Fruit fly (Drosophila melanogaster) whole organism, embryonic: Measurements from ENCODE around the gene CG11449.
A peak's percentile ranks its signal among the peaks of the same experiment; 100 is the strongest.

Source experiments
- Abd-B ChIP-seq: fragments of 200-800 bp; sonication (Bioruptor generic); optimal IDR thresholded peaks from 2 replicates; lab custom pipeline; 2018; ENCODE audit warnings: missing biosample characterization, mild to moderate bottlenecking, missing genetic modification characterization, moderate library complexity
- Atf-2 ChIP-seq: fragments of 200-800 bp; sonication (Bioruptor generic); optimal IDR thresholded peaks from 2 replicates; lab custom pipeline; 2016; ENCODE audit warnings: missing biosample characterization, missing genetic modification characterization
- Awh ChIP-seq: fragments of 200-800 bp; sonication (Bioruptor generic); IDR thresholded peaks from 2 replicates; pipeline ENCODE4, ENCODE4 v1.3.6; 2022; ENCODE audit warnings: missing biosample characterization, missing genetic modification characterization
- CG10147 ChIP-seq: fragments of 200-800 bp; sonication (Bioruptor generic); optimal IDR thresholded peaks from 2 replicates; lab custom pipeline; 2019; ENCODE audit warnings: missing biosample characterization, mild to moderate bottlenecking, missing genetic modification characterization, moderate library complexity
- CG10366 ChIP-seq: fragments of 200-800 bp; sonication (Bioruptor generic); IDR thresholded peaks from 2 replicates; pipeline ENCODE4 v1.3.6; 2022; ENCODE audit warnings: missing biosample characterization, missing genetic modification characterization
- CG10959 ChIP-seq: fragments of 200-800 bp; sonication (Bioruptor generic); IDR thresholded peaks from 2 replicates; pipeline ENCODE4 v1.3.6; 2022; ENCODE audit warnings: missing biosample characterization, missing genetic modification characterization
- CG11398 ChIP-seq: fragments of 200-800 bp; sonication (Bioruptor generic); optimal IDR thresholded peaks from 2 replicates; lab custom pipeline; 2016; ENCODE audit warnings: missing biosample characterization, missing genetic modification characterization
- CG11504 ChIP-seq: fragments of 200-800 bp; sonication (Bioruptor generic); optimal IDR thresholded peaks from 3 replicates; lab custom pipeline; 2019; ENCODE audit warnings: missing biosample characterization, mild to moderate bottlenecking, missing genetic modification characterization, moderate library complexity
- CG13296 ChIP-seq: fragments of 200-800 bp; sonication (Bioruptor generic); optimal IDR thresholded peaks from 3 replicates; lab custom pipeline; 2018; ENCODE audit warnings: missing biosample characterization, mild to moderate bottlenecking, missing genetic modification characterization
- CG14441 ChIP-seq: fragments of 200-800 bp; sonication (Bioruptor generic); IDR thresholded peaks from 2 replicates; pipeline ENCODE4 v1.3.6; 2022; ENCODE audit warnings: missing biosample characterization, missing genetic modification characterization
- CG15696 ChIP-seq: fragments of 200-800 bp; sonication (Bioruptor generic); optimal IDR thresholded peaks from 2 replicates; lab custom pipeline; 2019; ENCODE audit warnings: missing biosample characterization, mild to moderate bottlenecking, missing genetic modification characterization, moderate library complexity
- CG17385 ChIP-seq: fragments of 200-800 bp; sonication (Bioruptor generic); optimal IDR thresholded peaks from 3 replicates; lab custom pipeline; 2018; ENCODE audit warnings: missing biosample characterization, mild to moderate bottlenecking, missing genetic modification characterization
- CG17802 ChIP-seq: fragments of 200-800 bp; sonication (Bioruptor generic); optimal IDR thresholded peaks from 2 replicates; lab custom pipeline; 2018; ENCODE audit warnings: missing biosample characterization, mild to moderate bottlenecking, missing genetic modification characterization, moderate library complexity
- CG2712 ChIP-seq: fragments of 200-800 bp; optimal IDR thresholded peaks from 3 replicates; lab custom pipeline; 2019; ENCODE audit warnings: missing biosample characterization, mild to moderate bottlenecking, missing genetic modification characterization, moderate library complexity
- CG2875 ChIP-seq: fragments of 200-800 bp; sonication (Bioruptor generic); optimal IDR thresholded peaks from 2 replicates; lab custom pipeline; 2017; ENCODE audit warnings: missing biosample characterization, mild to moderate bottlenecking, missing genetic modification characterization, missing genetic modification reagents
- CG3163 ChIP-seq: fragments of 200-800 bp; sonication (Bioruptor generic); optimal IDR thresholded peaks from 3 replicates; lab custom pipeline; 2016; ENCODE audit warnings: missing biosample characterization, missing genetic modification characterization
- CG42726 ChIP-seq: fragments of 200-800 bp; sonication (Bioruptor generic); IDR thresholded peaks from 2 replicates; pipeline ENCODE4 v1.3.6; 2022; ENCODE audit warnings: missing biosample characterization, missing genetic modification characterization; ENCODE audit not compliant: partially characterized antibody
- CG4617 ChIP-seq: fragments of 200-800 bp; sonication (Bioruptor generic); optimal IDR thresholded peaks from 3 replicates; lab custom pipeline; 2016; ENCODE audit warnings: missing biosample characterization, missing genetic modification characterization, borderline replicate concordance
- CG5245 ChIP-seq: fragments of 200-800 bp; sonication (Bioruptor generic); optimal IDR thresholded peaks from 3 replicates; lab custom pipeline; 2016; ENCODE audit warnings: missing biosample characterization, missing genetic modification characterization
- CG6272 ChIP-seq: fragments of 200-800 bp; sonication (Bioruptor generic); IDR thresholded peaks from 2 replicates; pipeline ENCODE4 v1.3.6; 2022; ENCODE audit warnings: missing biosample characterization, missing genetic modification characterization
- Chrac-16 ChIP-seq: fragments of 200-800 bp; sonication (Bioruptor generic); optimal IDR thresholded peaks from 3 replicates; lab custom pipeline; 2016; ENCODE audit warnings: missing biosample characterization, missing genetic modification characterization
- Deaf1 ChIP-seq: fragments of 200-800 bp; optimal IDR thresholded peaks from 3 replicates; lab custom pipeline; 2019; ENCODE audit warnings: missing biosample characterization, mild to moderate bottlenecking, missing genetic modification characterization, moderate library complexity
- Dll ChIP-seq: fragments of 200-800 bp; sonication (Bioruptor generic); IDR thresholded peaks from 4 replicates; pipeline ENCODE4 v1.3.6; 2022; ENCODE audit warnings: missing biosample characterization, missing genetic modification characterization; ENCODE audit not compliant: partially characterized antibody
- Fer1 ChIP-seq: fragments of 200-800 bp; sonication (Bioruptor generic); optimal IDR thresholded peaks from 2 replicates; lab custom pipeline; 2017; ENCODE audit warnings: missing biosample characterization, mild to moderate bottlenecking, missing genetic modification characterization
- HLH3B ChIP-seq: fragments of 200-800 bp; sonication (Bioruptor generic); IDR thresholded peaks from 2 replicates; pipeline ENCODE4 v1.3.6; 2022; ENCODE audit warnings: missing biosample characterization, missing genetic modification characterization
- Hand ChIP-seq: fragments of 200-800 bp; sonication (Bioruptor generic); optimal IDR thresholded peaks from 2 replicates; lab custom pipeline; 2017; ENCODE audit warnings: mild to moderate bottlenecking, missing biosample characterization, missing genetic modification reagents, missing genetic modification characterization
- Jarid2 ChIP-seq: fragments of 200-800 bp; sonication (Bioruptor generic); optimal IDR thresholded peaks from 3 replicates; lab custom pipeline; 2017; ENCODE audit warnings: mild to moderate bottlenecking, missing biosample characterization, missing genetic modification reagents, missing genetic modification characterization
- Med ChIP-seq: fragments of 200-800 bp; sonication (Bioruptor generic); peaks from one replicate; lab custom pipeline; 2016; ENCODE audit warnings: missing biosample characterization, missing genetic modification characterization, mild to moderate bottlenecking, inconsistent platforms, moderate library complexity
- NC2β ChIP-seq: fragments of 200-800 bp; sonication (Bioruptor generic); optimal IDR thresholded peaks from 2 replicates; lab custom pipeline; 2016; ENCODE audit warnings: missing biosample characterization, missing genetic modification characterization
- NFAT ChIP-seq: fragments of 200-800 bp; sonication (Bioruptor generic); IDR thresholded peaks from 2 replicates; pipeline ENCODE4 v1.3.6; 2022; ENCODE audit warnings: missing biosample characterization, missing genetic modification characterization
- Poxn ChIP-seq: fragments of 200-800 bp; sonication (Bioruptor generic); IDR thresholded peaks from 2 replicates; pipeline ENCODE4 v1.3.6; 2022; ENCODE audit warnings: missing biosample characterization, missing genetic modification characterization
- crc ChIP-seq: fragments of 200-800 bp; sonication (Bioruptor generic); optimal IDR thresholded peaks from 2 replicates; lab custom pipeline; 2016; ENCODE audit warnings: missing biosample characterization, missing genetic modification characterization
- eve ChIP-seq, 2 experiments: fragments of >200 bp; optimal IDR thresholded peaks; 2 replicates each; lab custom pipeline; 2017; ENCODE audit warnings: missing biosample characterization in 2 of 2, missing genetic modification characterization in 2 of 2
- fd102C ChIP-seq: fragments of 200-800 bp; sonication (Bioruptor generic); optimal IDR thresholded peaks from 2 replicates; lab custom pipeline; 2018; ENCODE audit warnings: missing biosample characterization, mild to moderate bottlenecking, missing genetic modification characterization, moderate library complexity
- gem ChIP-seq: fragments of 200-800 bp; sonication (Bioruptor generic); optimal IDR thresholded peaks from 2 replicates; lab custom pipeline; 2019; ENCODE audit warnings: missing biosample characterization, mild to moderate bottlenecking, missing genetic modification characterization, moderate library complexity
- gsb-n ChIP-seq: fragments of 200-800 bp; sonication (Bioruptor generic); optimal IDR thresholded peaks from 3 replicates; lab custom pipeline; 2018; ENCODE audit warnings: missing biosample characterization, mild to moderate bottlenecking, missing genetic modification characterization
- gt ChIP-seq: fragments of 200-800 bp; sonication (Bioruptor generic); IDR thresholded peaks from 2 replicates; pipeline ENCODE4 v1.3.6; 2022; ENCODE audit warnings: missing biosample characterization, missing genetic modification characterization
- h ChIP-seq: fragments of >200 bp; optimal IDR thresholded peaks from 2 replicates; lab custom pipeline; 2017
- lola ChIP-seq, 3 experiments: fragments of >200 bp in 2 of 3; fragments of 200-800 bp in 1 of 3; sonication (Bioruptor generic) in 1 of 3; optimal IDR thresholded peaks; 2 replicates each; lab custom pipeline; 2017 to 2019; ENCODE audit warnings: missing biosample characterization in 3 of 3, missing genetic modification characterization in 3 of 3, mild to moderate bottlenecking in 1 of 3, moderate library complexity in 1 of 3
- maf-S ChIP-seq: fragments of 200-800 bp; sonication (Bioruptor generic); optimal IDR thresholded peaks from 2 replicates; lab custom pipeline; 2016; ENCODE audit warnings: missing biosample characterization, missing genetic modification characterization
- mam ChIP-seq: fragments of 200-800 bp; sonication (Bioruptor generic); optimal IDR thresholded peaks from 3 replicates; lab custom pipeline; 2016; ENCODE audit warnings: missing biosample characterization, missing genetic modification characterization
- pita ChIP-seq: fragments of 200-800 bp; sonication (Bioruptor generic); optimal IDR thresholded peaks from 2 replicates; lab custom pipeline; 2017; ENCODE audit warnings: missing biosample characterization, mild to moderate bottlenecking, missing genetic modification characterization
- pros ChIP-seq: fragments of 200-800 bp; sonication (Bioruptor generic); optimal IDR thresholded peaks from 3 replicates; lab custom pipeline; 2019; ENCODE audit warnings: missing biosample characterization, mild to moderate bottlenecking, missing genetic modification characterization, moderate library complexity
- pum ChIP-seq: fragments of 200-800 bp; sonication (Bioruptor generic); optimal IDR thresholded peaks from 2 replicates; lab custom pipeline; 2016; ENCODE audit warnings: missing biosample characterization, missing genetic modification characterization
- ro ChIP-seq: fragments of 200-800 bp; sonication (Bioruptor generic); IDR thresholded peaks from 2 replicates; pipeline ENCODE4 v1.3.6; 2022; ENCODE audit warnings: missing biosample characterization, missing genetic modification characterization
- sens-2 ChIP-seq: fragments of 200-800 bp; sonication (Bioruptor generic); IDR thresholded peaks from 2 replicates; pipeline ENCODE4 v1.3.6; 2022; ENCODE audit warnings: missing biosample characterization, missing genetic modification characterization
- stwl ChIP-seq: fragments of 200-800 bp; sonication (Bioruptor generic); optimal IDR thresholded peaks from 3 replicates; lab custom pipeline; 2018; ENCODE audit warnings: missing biosample characterization, mild to moderate bottlenecking, missing genetic modification characterization, moderate library complexity
- vnd ChIP-seq: fragments of 200-800 bp; sonication (Bioruptor generic); IDR thresholded peaks from 3 replicates; pipeline ENCODE4 v1.3.6; 2022; ENCODE audit warnings: missing biosample characterization, missing genetic modification characterization; ENCODE audit not compliant: partially characterized antibody

Gene CG11449

dm6 chr3L:22470299-22470791, 16.2 kb downstream of the CG11449 start, which contains the start of gene CG11426 (continued):
- no peak for TF ChIP-seq CG10366 (GFP tag; lab: Robert Waterston, UW)
- no peak for TF ChIP-seq lola (GFP tag; optimal IDR thresholded peaks at IDR 0.05; lab: Kevin White, UChicago)
- peak; percentile 29 for TF ChIP-seq stwl (tag; lab: Kevin White, UChicago)
- TF ChIP-seq crc (GFP tag; lab: Kevin White, UChicago) = no peak
- no peak for TF ChIP-seq maf-S (GFP tag; lab: Kevin White, UChicago)
- TF ChIP-seq ro = no peak
- TF ChIP-seq CG3163 = no peak
- no peak for TF ChIP-seq Poxn (GFP tag; lab: Robert Waterston, UW)
- no peak for TF ChIP-seq CG11504 (tag; lab: Kevin White, UChicago)
- no peak for TF ChIP-seq Chrac-16 (GFP tag; lab: Kevin White, UChicago)
- no peak for TF ChIP-seq CG6272 (GFP tag; lab: Robert Waterston, UW)
- TF ChIP-seq pum (GFP tag; lab: Kevin White, UChicago) = no peak
- TF ChIP-seq Deaf1 (tag; lab: Kevin White, UChicago) = no peak
- peak; percentile 22 for TF ChIP-seq Jarid2
- no peak for TF ChIP-seq CG17802 (tag; lab: Kevin White, UChicago)
- TF ChIP-seq CG10959 (GFP tag; lab: Robert Waterston, UW) = no peak
- TF ChIP-seq vnd (GFP tag; lab: Robert Waterston, UW) = no peak

- no peak for TF ChIP-seq CG42726 (GFP tag; lab: Robert Waterston, UW)
- no peak for TF ChIP-seq CG5245
- no peak for TF ChIP-seq Atf-2 (GFP tag; lab: Kevin White, UChicago)
- no peak for TF ChIP-seq CG11398 (GFP tag; lab: Kevin White, UChicago)
- TF ChIP-seq CG4617 (GFP tag; lab: Kevin White, UChicago) = no peak
- TF ChIP-seq gem (tag; lab: Kevin White, UChicago) = peak; percentile 82
- TF ChIP-seq CG2712 (tag; lab: Kevin White, UChicago) = no peak
- TF ChIP-seq CG10147 = peak; percentile 3
- TF ChIP-seq sens-2 (GFP tag; lab: Robert Waterston, UW) = no peak
- no peak for TF ChIP-seq gsb-n
- TF ChIP-seq h (lab: Kevin White, UChicago) = no peak
- TF ChIP-seq pita (GFP tag; lab: Kevin White, UChicago) = no peak
- TF ChIP-seq mam = no peak
- no peak for TF ChIP-seq NC2β (GFP tag; lab: Kevin White, UChicago)
- peak; percentile 16 for TF ChIP-seq Med (GFP tag; lab: Kevin White, UChicago)
- no peak for TF ChIP-seq gt (GFP tag; lab: Robert Waterston, UW)
- TF ChIP-seq CG13296 (GFP tag; lab: Kevin White, UChicago) = peak; percentile 52
- TF ChIP-seq HLH3B (GFP tag; lab: Robert Waterston, UW) = peak; percentile 50; the same call in 1 of the 2 replicates
- TF ChIP-seq Hand = peak; percentile 42
- TF ChIP-seq CG11504 (tag; lab: Kevin White, UChicago) = peak; percentile 71
- no peak for TF ChIP-seq Awh (GFP tag; lab: Robert Waterston, UW)
- TF ChIP-seq Abd-B (GFP tag; lab: Kevin White, UChicago) = peak; percentile 23
- TF ChIP-seq Fer1 (GFP tag; lab: Kevin White, UChicago) = no peak
- TF ChIP-seq fd102C (GFP tag; lab: Kevin White, UChicago) = no peak
- TF ChIP-seq pros (GFP tag; lab: Kevin White, UChicago) = no peak
- TF ChIP-seq CG15696 (tag; lab: Kevin White, UChicago) = no peak
- TF ChIP-seq eve (GFP tag; optimal IDR thresholded peaks at IDR 0.05; lab: Kevin White, UChicago) = no peak
- TF ChIP-seq Dll (GFP tag; lab: Robert Waterston, UW) = no peak
- peak; percentile 52 for TF ChIP-seq CG17385 (GFP tag; lab: Kevin White, UChicago)
- peak; percentile 54 for TF ChIP-seq CG14441
- 0 out of 2 replicates have a peak, but pooled peaks have one; percentile 40 for TF ChIP-seq NFAT
- no peak for TF ChIP-seq CG2875
- TF ChIP-seq Deaf1 (tag; lab: Kevin White, UChicago) = peak; percentile 27
These were observed 17.6 kb downstream of the CG11449 start for dm6 chr3L:22471586-22472291.
